Comparison of ENCODE assay signal across 4 fruit fly cellular contexts in genomic region chrX:16890599-16890998, dm6.
TF ChIP-seq lines count a peak whose summit lies in the region.

No protein-coding gene starts in this region.

- TF ChIP-seq CTCF in whole organism, embryonic (GFP tag; optimal IDR thresholded peaks at IDR 0.05; lab: Kevin White, UChicago), result no peak

TF ChIP-seq in whole organism, adult, 20 proteins besides CTCF, POLR2A, EP300 and RAD21:
- TF ChIP-seq tj (GFP tag; optimal IDR thresholded peaks at IDR 0.05; lab: Kevin White, UChicago), result peak; percentile 10
- TF ChIP-seq CG33017 (tag; optimal IDR thresholded peaks at IDR 0.05; lab: Kevin White, UChicago), result peak; percentile 1
- TF ChIP-seq Clk (GFP tag; optimal IDR thresholded peaks at IDR 0.05; lab: Kevin White, UChicago), result no peak
- no peak for TF ChIP-seq CG5204 (GFP tag; optimal IDR thresholded peaks at IDR 0.05; lab: Kevin White, UChicago)
- TF ChIP-seq cnc (optimal IDR thresholded peaks at IDR 0.05; lab: Kevin White, UChicago), result no peak
- TF ChIP-seq CG12768 (GFP tag; optimal IDR thresholded peaks at IDR 0.05; lab: Kevin White, UChicago), result peak; percentile 29
- no peak for TF ChIP-seq Hr96 (GFP tag; optimal IDR thresholded peaks at IDR 0.05; lab: Kevin White, UChicago)
- TF ChIP-seq CG11617 (GFP tag; optimal IDR thresholded peaks at IDR 0.05; lab: Kevin White, UChicago), result peak; percentile 42
- TF ChIP-seq Crg-1 (GFP tag; optimal IDR thresholded peaks at IDR 0.05; lab: Kevin White, UChicago), result no peak
- TF ChIP-seq kay (GFP tag; lab: Kevin White, UChicago; ENCODE audit: borderline replicate concordance), result no peak
- no peak for TF ChIP-seq toe (GFP tag; optimal IDR thresholded peaks at IDR 0.05; lab: Kevin White, UChicago)
- TF ChIP-seq ovo (GFP tag; optimal IDR thresholded peaks at IDR 0.05; lab: Kevin White, UChicago), result no peak
- peak; percentile 52 for TF ChIP-seq CG7045 (GFP tag; optimal IDR thresholded peaks at IDR 0.05; lab: Kevin White, UChicago)
- TF ChIP-seq Mnt (GFP tag; optimal IDR thresholded peaks at IDR 0.05; lab: Kevin White, UChicago), result peak; percentile 38
- peak; percentile 20 for TF ChIP-seq cic (GFP tag; optimal IDR thresholded peaks at IDR 0.05; lab: Kevin White, UChicago)
- TF ChIP-seq CG1620 (GFP tag; optimal IDR thresholded peaks at IDR 0.05; lab: Kevin White, UChicago), result no peak
- TF ChIP-seq bab1 (GFP tag; optimal IDR thresholded peaks at IDR 0.05; lab: Kevin White, UChicago), result no peak
- TF ChIP-seq CG7101 (tag; optimal IDR thresholded peaks at IDR 0.05; lab: Kevin White, UChicago), result peak; percentile 58
- peak; percentile 32 for TF ChIP-seq pad (GFP tag; optimal IDR thresholded peaks at IDR 0.05; lab: Kevin White, UChicago)
- TF ChIP-seq CG14711 (tag; optimal IDR thresholded peaks at IDR 0.05; lab: Kevin White, UChicago), result peak; percentile 11

TF ChIP-seq in whole organism, embryonic, 481 proteins besides CTCF, POLR2A, EP300 and RAD21 (continues in another document):
- peak; percentile 28 for TF ChIP-seq unpg (GFP tag; optimal IDR thresholded peaks at IDR 0.05; lab: Kevin White, UChicago)
- TF ChIP-seq cwo (GFP tag; optimal IDR thresholded peaks at IDR 0.05; lab: Kevin White, UChicago), result peak; percentile 9
- TF ChIP-seq schlank (tag; optimal IDR thresholded peaks at IDR 0.05; lab: Kevin White, UChicago), result peak; percentile 32
- TF ChIP-seq Sox100B (GFP tag; optimal IDR thresholded peaks at IDR 0.05; lab: Kevin White, UChicago), result no peak
- peak; percentile 41 for TF ChIP-seq PHDP (tag; optimal IDR thresholded peaks at IDR 0.05; lab: Kevin White, UChicago)
- TF ChIP-seq MTF-1 (GFP tag; optimal IDR thresholded peaks at IDR 0.05; lab: Kevin White, UChicago; ENCODE audit: borderline replicate concordance), result peak; percentile 31
- TF ChIP-seq ATbp (GFP tag; optimal IDR thresholded peaks at IDR 0.05; lab: Kevin White, UChicago), result peak; percentile 35
- no peak for TF ChIP-seq CG16863 (GFP tag; optimal IDR thresholded peaks at IDR 0.05; lab: Kevin White, UChicago)
- TF ChIP-seq CG12104 (GFP tag; optimal IDR thresholded peaks at IDR 0.05; lab: Kevin White, UChicago), result no peak
- TF ChIP-seq emc (GFP tag; optimal IDR thresholded peaks at IDR 0.05; lab: Kevin White, UChicago), result no peak
- no peak for TF ChIP-seq nom (GFP tag; optimal IDR thresholded peaks at IDR 0.05; lab: Kevin White, UChicago)
- no peak for TF ChIP-seq knrl (GFP tag; IDR thresholded peaks at IDR 0.05; lab: Robert Waterston, UW; ENCODE audit: partially characterized antibody)
- TF ChIP-seq cad (GFP tag; optimal IDR thresholded peaks at IDR 0.05; lab: Kevin White, UChicago), result no peak
- peak; percentile 57 for TF ChIP-seq CG13296 (GFP tag; optimal IDR thresholded peaks at IDR 0.05; lab: Kevin White, UChicago)
- no peak for TF ChIP-seq CG17802 (tag; optimal IDR thresholded peaks at IDR 0.05; lab: Kevin White, UChicago)
- TF ChIP-seq CG14667 (GFP tag; IDR thresholded peaks at IDR 0.05; lab: Robert Waterston, UW), result no peak
- TF ChIP-seq CG15514 (GFP tag; optimal IDR thresholded peaks at IDR 0.05; lab: Kevin White, UChicago), result peak; percentile 37
- TF ChIP-seq Atf6 (GFP tag; IDR thresholded peaks at IDR 0.05; lab: Robert Waterston, UW), result no peak
- TF ChIP-seq BtbVII (GFP tag; optimal IDR thresholded peaks at IDR 0.05; lab: Kevin White, UChicago), result peak; percentile 24
- TF ChIP-seq Med (GFP tag; lab: Kevin White, UChicago), result peak; percentile 61
- TF ChIP-seq CHES-1-like (GFP tag; optimal IDR thresholded peaks at IDR 0.05; lab: Kevin White, UChicago), result no peak
- no peak for TF ChIP-seq CG7987 (GFP tag; optimal IDR thresholded peaks at IDR 0.05; lab: Kevin White, UChicago)
- no peak for TF ChIP-seq CG6854 (GFP tag; optimal IDR thresholded peaks at IDR 0.05; lab: Kevin White, UChicago)
- TF ChIP-seq tin (GFP tag; optimal IDR thresholded peaks at IDR 0.05; lab: Kevin White, UChicago), result no peak
- peak; percentile 10 for TF ChIP-seq Meics (GFP tag; optimal IDR thresholded peaks at IDR 0.05; lab: Kevin White, UChicago)

TF ChIP-seq in whole organism, prepupa, 60 proteins besides CTCF, POLR2A, EP300 and RAD21:
- TF ChIP-seq CG8632 (GFP tag; optimal IDR thresholded peaks at IDR 0.05; lab: Kevin White, UChicago) (no peak), esn (GFP tag; optimal IDR thresholded peaks at IDR 0.05; lab: Kevin White, UChicago) (no peak), fkh (GFP tag; optimal IDR thresholded peaks at IDR 0.05; lab: Kevin White, UChicago) (peak; percentile 56), Smox (GFP tag; optimal IDR thresholded peaks at IDR 0.05; lab: Kevin White, UChicago) (no peak)

TF ChIP-seq in whole organism, pupa, 21 proteins besides CTCF, POLR2A, EP300 and RAD21:
- 0 out of 3 replicates have a peak, but pooled peaks have one; percentile 14 for TF ChIP-seq fd96Ca (GFP tag; IDR thresholded peaks at IDR 0.05; lab: Robert Waterston, UW)
- no peak for TF ChIP-seq Pif1B (GFP tag; optimal IDR thresholded peaks at IDR 0.05; lab: Kevin White, UChicago)
